Worm (Caenorhabditis elegans): ENCODE data around the gene dnj-8.
A peak's percentile ranks its signal among the peaks of the same experiment; 100 is the strongest.

dnj-8 gene

ce11 chrII:6573677-6574076 is 24.2 kb downstream of the dnj-8 start, which contains the start of gene sra-28:
Gene sra-28 (minus strand): TSS chrII:6573777.
- TF ChIP-seq lin-29 (GFP tag; IDR thresholded peaks at IDR 0.05) (no peak), lsy-2 (tag; optimal IDR thresholded peaks at IDR 0.05) (no peak)

ce11 chrII:6568707-6569106 is 29.2 kb downstream of the dnj-8 start, which contains the start of gene sra-27:
Gene sra-27 (plus strand): TSS chrII:6569007.
- no peak for TF ChIP-seq F10B5.3 (tag; optimal IDR thresholded peaks at IDR 0.05)
- TF ChIP-seq ceh-44 (GFP tag; IDR thresholded peaks at IDR 0.05) = no peak
- no peak for TF ChIP-seq nhr-48 (tag; optimal IDR thresholded peaks at IDR 0.05)
- no peak for TF ChIP-seq nhr-42 (GFP tag; IDR thresholded peaks at IDR 0.05)
- TF ChIP-seq gei-8 (GFP tag; optimal IDR thresholded peaks at IDR 0.05) = no peak

ce11 chrII:6566628-6567180 is 31.2 kb downstream of the dnj-8 start, which contains the start of the genes F18C5.5 and F18C5.9:
Gene F18C5.5 (minus strand): TSS chrII:6566728.
Gene F18C5.9 (plus strand): TSS chrII:6567130.
- TF ChIP-seq F44E2.7 (GFP tag; IDR thresholded peaks at IDR 0.05) (no peak), aha-1 (tag) (no peak), T20F7.1 (GFP tag; optimal IDR thresholded peaks at IDR 0.05) (no peak), nhr-41 (GFP tag; IDR thresholded peaks at IDR 0.05) (no peak), nhr-102 (tag; optimal IDR thresholded peaks at IDR 0.05) (no peak), egl-27 (tag; optimal IDR thresholded peaks at IDR 0.05) (no peak), gei-8 (GFP tag; optimal IDR thresholded peaks at IDR 0.05) (no peak), ceh-20 (GFP tag; IDR thresholded peaks at IDR 0.05) (no peak), ces-1 (GFP tag; optimal IDR thresholded peaks at IDR 0.05) (no peak), tra-1 (GFP tag; IDR thresholded peaks at IDR 0.05) (no peak), nhr-237 (tag; optimal IDR thresholded peaks at IDR 0.05) (no peak), unc-130 (GFP tag; optimal IDR thresholded peaks at IDR 0.05) (no peak), lsy-2 (tag; optimal IDR thresholded peaks at IDR 0.05) (no peak), dmd-9 (GFP tag; IDR thresholded peaks at IDR 0.05) (no peak), hif-1 (tag; optimal IDR thresholded peaks at IDR 0.05) (no peak), nhr-11 (tag; optimal IDR thresholded peaks at IDR 0.05) (no peak), cey-2 (tag; optimal IDR thresholded peaks at IDR 0.05; ENCODE audit: borderline replicate concordance, insufficient read depth) (no peak)

- TF ChIP-seq dmd-6 (GFP tag; IDR thresholded peaks at IDR 0.05) = no peak; the same call in 1 of the 2 replicates
- no peak for TF ChIP-seq madf-5 (GFP tag; IDR thresholded peaks at IDR 0.05)
- TF ChIP-seq ZK337.2 (GFP tag; IDR thresholded peaks at IDR 0.05) = 0 out of 2 replicates have a peak, but pooled peaks have one; percentile 69
- TF ChIP-seq madf-9 (GFP tag; conservative IDR thresholded peaks at IDR 0.05) = peak; percentile 67
- no peak for TF ChIP-seq Y5F2A.4 (GFP tag; optimal IDR thresholded peaks at IDR 0.05)
- no peak for TF ChIP-seq hlh-11 (tag; optimal IDR thresholded peaks at IDR 0.05)
- TF ChIP-seq F49E8.2 (tag; optimal IDR thresholded peaks at IDR 0.05; ENCODE audit: borderline replicate concordance) = no peak
- no peak for TF ChIP-seq zip-2 (tag; optimal IDR thresholded peaks at IDR 0.05)
- TF ChIP-seq mxl-3 (GFP tag; optimal IDR thresholded peaks at IDR 0.05) = peak; percentile 42
- TF ChIP-seq nhr-41 (GFP tag; IDR thresholded peaks at IDR 0.05) = peak; percentile 68; the same call in 1 of the 2 replicates
- peak in 1 of 2 experiments; percentile 42 for TF ChIP-seq daf-16 (GFP tag; optimal IDR thresholded peaks at IDR 0.05)
- peak; percentile 36 for TF ChIP-seq daf-16 (tag; optimal IDR thresholded peaks at IDR 0.05)
- no peak for TF ChIP-seq zag-1 (tag; optimal IDR thresholded peaks at IDR 0.05)
- TF ChIP-seq pha-4 (GFP tag; IDR thresholded peaks at IDR 0.05) = peak; percentile 68; the same call in 1 of the 2 replicates
- no peak for TF ChIP-seq pha-4 (tag; optimal IDR thresholded peaks at IDR 0.05)
- no peak for TF ChIP-seq unc-39 (tag; optimal IDR thresholded peaks at IDR 0.05)
- no peak for TF ChIP-seq jun-1 (tag; optimal IDR thresholded peaks at IDR 0.05)
- TF ChIP-seq lim-7 (GFP tag; IDR thresholded peaks at IDR 0.05) = peak; percentile 87
- no peak for TF ChIP-seq lsy-2 (tag; optimal IDR thresholded peaks at IDR 0.05)
- peak; percentile 69 for TF ChIP-seq lin-38 (GFP tag; IDR thresholded peaks at IDR 0.05)
- no peak for TF ChIP-seq nhr-6 (tag; optimal IDR thresholded peaks at IDR 0.05)
- no peak for TF ChIP-seq php-3 (GFP tag; IDR thresholded peaks at IDR 0.05)
- no peak for TF ChIP-seq egl-27 (tag; optimal IDR thresholded peaks at IDR 0.05)
- TF ChIP-seq nhr-102 (tag; optimal IDR thresholded peaks at IDR 0.05) = peak; percentile 62
- TF ChIP-seq aha-1 (tag) = peak; percentile 88
- TF ChIP-seq ztf-11 (tag; optimal IDR thresholded peaks at IDR 0.05) = no peak
- TF ChIP-seq Y105C5A.15 (GFP tag; IDR thresholded peaks at IDR 0.05) = 0 out of 2 replicates have a peak, but pooled peaks have one; percentile 54
- TF ChIP-seq duxl-1 (tag; optimal IDR thresholded peaks at IDR 0.05; ENCODE audit: poor library complexity) = no peak
Measured at ce11 chrII:6565077-6565476, 32.8 kb downstream of the dnj-8 start, which contains the start of gene mpz-3. Gene mpz-3 (minus strand): TSS chrII:6565396.
